Fruit fly (Drosophila melanogaster) whole organism, embryonic: ENCODE results near the gene E2f2.

Experiments used
- Aef1 ChIP-seq: fragments of 200-800 bp; sonication (Bioruptor generic); IDR thresholded peaks from 3 replicates; pipeline ENCODE4 v1.3.6; 2022; ENCODE audit warnings: missing biosample characterization, missing genetic modification characterization
- BEAF-32 ChIP-seq: fragments of 200-800 bp; sonication (Bioruptor generic); optimal IDR thresholded peaks from 3 replicates; lab custom pipeline; 2017; ENCODE audit warnings: missing biosample characterization, missing genetic modification characterization, mild to moderate bottlenecking, moderate library complexity, missing genetic modification reagents
- CG10147 ChIP-seq: fragments of 200-800 bp; sonication (Bioruptor generic); optimal IDR thresholded peaks from 2 replicates; lab custom pipeline; 2019; ENCODE audit warnings: missing biosample characterization, mild to moderate bottlenecking, missing genetic modification characterization, moderate library complexity
- CG10267 ChIP-seq: fragments of 200-800 bp; sonication (Bioruptor generic); optimal IDR thresholded peaks from 2 replicates; lab custom pipeline; 2018; ENCODE audit warnings: missing biosample characterization, mild to moderate bottlenecking, missing genetic modification characterization, moderate library complexity
- CG10959 ChIP-seq: fragments of 200-800 bp; sonication (Bioruptor generic); IDR thresholded peaks from 2 replicates; pipeline ENCODE4 v1.3.6; 2022; ENCODE audit warnings: missing biosample characterization, missing genetic modification characterization
- CG10979 ChIP-seq: fragments of 200-800 bp; sonication (Bioruptor generic); optimal IDR thresholded peaks from 2 replicates; lab custom pipeline; 2018; ENCODE audit warnings: missing biosample characterization, mild to moderate bottlenecking, missing genetic modification characterization, moderate library complexity
- CG11504 ChIP-seq: fragments of 200-800 bp; sonication (Bioruptor generic); optimal IDR thresholded peaks from 3 replicates; lab custom pipeline; 2019; ENCODE audit warnings: missing biosample characterization, mild to moderate bottlenecking, missing genetic modification characterization, moderate library complexity
- CG12071 ChIP-seq: fragments of 200-800 bp; sonication (Bioruptor generic); optimal IDR thresholded peaks from 3 replicates; lab custom pipeline; 2018; ENCODE audit warnings: missing biosample characterization, mild to moderate bottlenecking, missing genetic modification characterization
- CG12744 ChIP-seq: fragments of 200-800 bp; sonication (Bioruptor generic); optimal IDR thresholded peaks from 2 replicates; lab custom pipeline; 2016; ENCODE audit warnings: missing biosample characterization, missing genetic modification characterization
- CG14014 ChIP-seq: fragments of 200-800 bp; sonication (Bioruptor generic); IDR thresholded peaks from 2 replicates; pipeline ENCODE4 v1.3.6; 2022; ENCODE audit warnings: missing biosample characterization, missing genetic modification characterization
- CG1603 ChIP-seq: fragments of 200-800 bp; sonication (Bioruptor generic); optimal IDR thresholded peaks from 2 replicates; lab custom pipeline; 2019; ENCODE audit warnings: missing biosample characterization, mild to moderate bottlenecking, missing genetic modification characterization, moderate library complexity
- CG16779 ChIP-seq: fragments of 200-800 bp; sonication (Bioruptor generic); IDR thresholded peaks from 2 replicates; pipeline ENCODE4 v1.3.6; 2022; ENCODE audit warnings: missing biosample characterization, missing genetic modification characterization
- CG16813 ChIP-seq: fragments of 200-800 bp; sonication (Bioruptor generic); IDR thresholded peaks from 3 replicates; pipeline ENCODE4 v1.3.6; 2022; ENCODE audit warnings: missing biosample characterization, missing genetic modification characterization; ENCODE audit not compliant: partially characterized antibody
- CG16863 ChIP-seq: fragments of 200-800 bp; sonication (Bioruptor generic); optimal IDR thresholded peaks from 3 replicates; lab custom pipeline; 2016; ENCODE audit warnings: missing biosample characterization, missing genetic modification characterization
- CG18476 ChIP-seq: fragments of 200-800 bp; sonication (Bioruptor generic); optimal IDR thresholded peaks from 2 replicates; lab custom pipeline; 2016; ENCODE audit warnings: missing biosample characterization, mild to moderate bottlenecking, missing genetic modification characterization
- CG30020 ChIP-seq: fragments of 200-800 bp; optimal IDR thresholded peaks from 2 replicates; lab custom pipeline; 2019; ENCODE audit warnings: missing biosample characterization, mild to moderate bottlenecking, missing genetic modification characterization, moderate library complexity
- CG30403 ChIP-seq: fragments of 200-800 bp; sonication (Bioruptor generic); optimal IDR thresholded peaks from 3 replicates; lab custom pipeline; 2016; ENCODE audit warnings: missing biosample characterization, missing genetic modification characterization
- CG32772 ChIP-seq: fragments of 200-800 bp; sonication (Bioruptor generic); IDR thresholded peaks from 2 replicates; pipeline ENCODE4 v1.3.6; 2022; ENCODE audit warnings: missing biosample characterization, missing genetic modification characterization
- CG3726 ChIP-seq: fragments of 200-800 bp; sonication (Bioruptor generic); IDR thresholded peaks from 3 replicates; pipeline ENCODE4, ENCODE4 v1.3.6; 2022; ENCODE audit warnings: missing biosample characterization, missing genetic modification characterization
- CG3838 ChIP-seq: fragments of 200-800 bp; sonication (Bioruptor generic); optimal IDR thresholded peaks from 3 replicates; lab custom pipeline; 2016; ENCODE audit warnings: missing biosample characterization, missing genetic modification characterization
- CG7745 ChIP-seq: fragments of 200-800 bp; sonication (Bioruptor generic); optimal IDR thresholded peaks from 2 replicates; lab custom pipeline; 2018; ENCODE audit warnings: missing biosample characterization, mild to moderate bottlenecking, missing genetic modification characterization, moderate library complexity
- CG8765 ChIP-seq: fragments of 200-800 bp; sonication (Bioruptor generic); IDR thresholded peaks from 2 replicates; pipeline ENCODE4 v1.3.6; 2022; ENCODE audit warnings: missing biosample characterization, missing genetic modification characterization
- CG8924 ChIP-seq: fragments of 200-800 bp; optimal IDR thresholded peaks from 3 replicates; lab custom pipeline; 2019; ENCODE audit warnings: missing biosample characterization, mild to moderate bottlenecking, missing genetic modification characterization, moderate library complexity
- CG9215 ChIP-seq: fragments of 200-800 bp; sonication (Bioruptor generic); IDR thresholded peaks from 2 replicates; pipeline ENCODE4 v1.3.6; 2022; ENCODE audit warnings: missing biosample characterization, missing genetic modification characterization
- Camta ChIP-seq: fragments of 200-800 bp; sonication (Bioruptor generic); optimal IDR thresholded peaks from 2 replicates; lab custom pipeline; 2016; ENCODE audit warnings: missing biosample characterization, missing genetic modification characterization
- Doc3 ChIP-seq: fragments of 200-800 bp; sonication (Bioruptor generic); IDR thresholded peaks from 3 replicates; pipeline ENCODE4 v1.3.6; 2022; ENCODE audit warnings: missing biosample characterization, missing genetic modification characterization; ENCODE audit not compliant: partially characterized antibody
- E2f1 ChIP-seq: fragments of 200-800 bp; sonication (Bioruptor generic); IDR thresholded peaks from 2 replicates; pipeline ENCODE4 v1.3.6; 2022; ENCODE audit warnings: missing biosample characterization, missing genetic modification characterization
- Hmr ChIP-seq: fragments of 200-800 bp; sonication (Bioruptor generic); optimal IDR thresholded peaks from 3 replicates; lab custom pipeline; 2017; ENCODE audit warnings: mild to moderate bottlenecking, missing biosample characterization, missing genetic modification reagents, missing genetic modification characterization
- Hr39 ChIP-seq: fragments of >200 bp; optimal IDR thresholded peaks from 2 replicates; lab custom pipeline; 2017
- MBD-R2 ChIP-seq: fragments of 200-800 bp; sonication (Bioruptor generic); IDR thresholded peaks from 2 replicates; pipeline ENCODE4 v1.3.6; 2022; ENCODE audit warnings: missing biosample characterization, missing genetic modification characterization
- MESR4 ChIP-seq: fragments of 200-800 bp; sonication (Bioruptor generic); optimal IDR thresholded peaks from 2 replicates; lab custom pipeline; 2018; ENCODE audit warnings: missing biosample characterization, mild to moderate bottlenecking, missing genetic modification characterization, moderate library complexity
- Nf-YB ChIP-seq: fragments of 200-800 bp; sonication (Bioruptor generic); optimal IDR thresholded peaks from 3 replicates; lab custom pipeline; 2019; ENCODE audit warnings: missing biosample characterization, mild to moderate bottlenecking, missing genetic modification characterization, moderate library complexity
- Oli ChIP-seq: fragments of 200-800 bp; sonication (Bioruptor generic); optimal IDR thresholded peaks from 2 replicates; lab custom pipeline; 2018; ENCODE audit warnings: missing biosample characterization, mild to moderate bottlenecking, missing genetic modification characterization, moderate library complexity
- Pdp1 ChIP-seq, 2 experiments: fragments of 200-800 bp; sonication (Bioruptor generic); optimal IDR thresholded peaks; 3 replicates each; lab custom pipeline; 2016; ENCODE audit warnings: missing biosample characterization in 2 of 2, missing genetic modification characterization in 2 of 2, mild to moderate bottlenecking in 1 of 2, moderate library complexity in 1 of 2
- TFAM ChIP-seq: fragments of 200-800 bp; sonication (Bioruptor generic); optimal IDR thresholded peaks from 2 replicates; lab custom pipeline; 2017; ENCODE audit warnings: missing biosample characterization, missing genetic modification characterization, inconsistent platforms
- Xbp1 ChIP-seq: fragments of 200-800 bp; sonication (Bioruptor generic); optimal IDR thresholded peaks from 3 replicates; lab custom pipeline; 2016; ENCODE audit warnings: missing biosample characterization, mild to moderate bottlenecking, missing genetic modification characterization
- al ChIP-seq: fragments of 200-800 bp; sonication (Bioruptor generic); IDR thresholded peaks from 2 replicates; pipeline ENCODE4 v1.3.6; 2022; ENCODE audit warnings: missing biosample characterization, missing genetic modification characterization
- bigmax ChIP-seq: fragments of 200-800 bp; sonication (Bioruptor generic); optimal IDR thresholded peaks from 2 replicates; lab custom pipeline; 2018; ENCODE audit warnings: missing biosample characterization, mild to moderate bottlenecking, missing genetic modification characterization
- cas ChIP-seq: fragments of 200-800 bp; sonication (Bioruptor generic); IDR thresholded peaks from 2 replicates; pipeline ENCODE4 v1.3.6; 2022; ENCODE audit warnings: missing biosample characterization, missing genetic modification characterization
- dimm ChIP-seq: fragments of 200-800 bp; sonication (Bioruptor generic); IDR thresholded peaks from 2 replicates; pipeline ENCODE4 v1.3.6; 2022; ENCODE audit warnings: missing biosample characterization, missing genetic modification characterization
- gt ChIP-seq: fragments of 200-800 bp; sonication (Bioruptor generic); IDR thresholded peaks from 2 replicates; pipeline ENCODE4 v1.3.6; 2022; ENCODE audit warnings: missing biosample characterization, missing genetic modification characterization
- ham ChIP-seq: fragments of 200-800 bp; sonication (Bioruptor generic); IDR thresholded peaks from 2 replicates; pipeline ENCODE4 v1.3.6; 2022; ENCODE audit warnings: missing biosample characterization, missing genetic modification characterization
- lola ChIP-seq, 3 experiments: fragments of >200 bp in 2 of 3; fragments of 200-800 bp in 1 of 3; sonication (Bioruptor generic) in 1 of 3; optimal IDR thresholded peaks; 2 replicates each; lab custom pipeline; 2017 to 2019; ENCODE audit warnings: missing biosample characterization in 3 of 3, missing genetic modification characterization in 3 of 3, mild to moderate bottlenecking in 1 of 3, moderate library complexity in 1 of 3
- mam ChIP-seq: fragments of 200-800 bp; sonication (Bioruptor generic); optimal IDR thresholded peaks from 3 replicates; lab custom pipeline; 2016; ENCODE audit warnings: missing biosample characterization, missing genetic modification characterization
- otp ChIP-seq: fragments of 200-800 bp; sonication (Bioruptor generic); IDR thresholded peaks from 3 replicates; pipeline ENCODE4, ENCODE4 v1.3.6; 2022; ENCODE audit warnings: missing biosample characterization, missing genetic modification characterization
- pan ChIP-seq, 4 experiments: fragments of >200 bp in 3 of 4; fragments of 200-800 bp in 1 of 4; sonication (Bioruptor generic) in 1 of 4; optimal IDR thresholded peaks in 3 of 4; IDR thresholded peaks in 1 of 4; 2 replicates each; pipeline versions ENCODE4 v1.3.6 to Lab custom; 2017 to 2022; ENCODE audit warnings: missing biosample characterization in 2 of 4, missing genetic modification characterization in 2 of 4, mixed read lengths in 1 of 4
- pita ChIP-seq: fragments of 200-800 bp; sonication (Bioruptor generic); optimal IDR thresholded peaks from 2 replicates; lab custom pipeline; 2017; ENCODE audit warnings: missing biosample characterization, mild to moderate bottlenecking, missing genetic modification characterization
- pros ChIP-seq: fragments of 200-800 bp; sonication (Bioruptor generic); optimal IDR thresholded peaks from 3 replicates; lab custom pipeline; 2019; ENCODE audit warnings: missing biosample characterization, mild to moderate bottlenecking, missing genetic modification characterization, moderate library complexity
- psq ChIP-seq: fragments of 200-800 bp; sonication (Bioruptor generic); optimal IDR thresholded peaks from 2 replicates; lab custom pipeline; 2017; ENCODE audit warnings: missing biosample characterization, missing genetic modification characterization
- twi ChIP-seq: fragments of 200-800 bp; optimal IDR thresholded peaks from 2 replicates; lab custom pipeline; 2019; ENCODE audit warnings: missing biosample characterization, mild to moderate bottlenecking, missing genetic modification characterization, moderate library complexity
- wor ChIP-seq: fragments of 200-800 bp; sonication (Bioruptor generic); IDR thresholded peaks from 2 replicates; pipeline ENCODE4 v1.3.6; 2022; ENCODE audit warnings: missing biosample characterization, missing genetic modification characterization

E2f2 gene

dm6 chr2L:21104326-21104725 lies 52.2 kb downstream of the E2f2 start, which contains the start of the genes CG46307 and Nhe2 (continued):
- no peak for TF ChIP-seq MBD-R2
- no peak for TF ChIP-seq gt (GFP tag; lab: Robert Waterston, UW)
- no peak for TF ChIP-seq TFAM (GFP tag; lab: Kevin White, UChicago)
- no peak for TF ChIP-seq CG8765
- TF ChIP-seq twi (tag; lab: Kevin White, UChicago), result no peak
- TF ChIP-seq Doc3 (GFP tag; lab: Robert Waterston, UW), result no peak
- TF ChIP-seq CG9215 (GFP tag; lab: Robert Waterston, UW), result no peak
- TF ChIP-seq CG16863, result no peak
- no peak for TF ChIP-seq E2f1 (GFP tag; lab: Robert Waterston, UW)
- TF ChIP-seq dimm (GFP tag; lab: Robert Waterston, UW), result no peak
- TF ChIP-seq bigmax (GFP tag; lab: Kevin White, UChicago), result no peak
- no peak for TF ChIP-seq CG30403
- no peak for TF ChIP-seq Nf-YB (GFP tag; lab: Kevin White, UChicago)
- no peak for TF ChIP-seq CG10979 (tag; lab: Kevin White, UChicago)
- no peak for TF ChIP-seq CG30020 (tag; lab: Kevin White, UChicago)
- no peak for TF ChIP-seq al (GFP tag; lab: Robert Waterston, UW)
- peak; percentile 59 for TF ChIP-seq pros (GFP tag; lab: Kevin White, UChicago)
- no peak for TF ChIP-seq mam (GFP tag; lab: Kevin White, UChicago)
- no peak for TF ChIP-seq CG10147 (GFP tag; lab: Kevin White, UChicago)
- no peak for TF ChIP-seq Aef1 (GFP tag; lab: Robert Waterston, UW)
- TF ChIP-seq cas (GFP tag; lab: Robert Waterston, UW), result no peak
- TF ChIP-seq Hmr (GFP tag; lab: Kevin White, UChicago), result peak; percentile 25
- no peak for TF ChIP-seq otp (GFP tag; lab: Robert Waterston, UW)
- no peak for TF ChIP-seq CG11504 (tag; lab: Kevin White, UChicago)
- peak; percentile 21 for TF ChIP-seq BEAF-32 (GFP tag; lab: Kevin White, UChicago)
- TF ChIP-seq ham (GFP tag; lab: Robert Waterston, UW), result no peak
- no peak for TF ChIP-seq Pdp1 (GFP tag; optimal IDR thresholded peaks at IDR 0.05; lab: Kevin White, UChicago)
- TF ChIP-seq CG16813 (GFP tag; lab: Robert Waterston, UW), result peak; percentile 47; the same call in 2 of the 3 replicates
- no peak for TF ChIP-seq Hr39 (lab: Kevin White, UChicago)
- TF ChIP-seq CG1603, result peak; percentile 35
- TF ChIP-seq pita, result no peak
- TF ChIP-seq psq (GFP tag; lab: Kevin White, UChicago), result no peak
- TF ChIP-seq CG32772, result no peak
- no peak for TF ChIP-seq pan (optimal IDR thresholded peaks at IDR 0.05; lab: Kevin White, UChicago)
- TF ChIP-seq pan (GFP tag; optimal IDR thresholded peaks at IDR 0.05 in 1 of 2, IDR thresholded peaks at IDR 0.05 in 1 of 2), result peak in 1 of 2 experiments; percentile 15
- peak; percentile 30 for TF ChIP-seq CG10267 (tag; lab: Kevin White, UChicago)
- TF ChIP-seq CG16779 (GFP tag; lab: Robert Waterston, UW), result no peak
- TF ChIP-seq CG7745 (tag; lab: Kevin White, UChicago), result no peak
- no peak for TF ChIP-seq CG14014
- TF ChIP-seq Xbp1 (GFP tag; lab: Kevin White, UChicago), result peak; percentile 4
- no peak for TF ChIP-seq CG3838
- no peak for TF ChIP-seq CG12744 (GFP tag; lab: Kevin White, UChicago)
- no peak for TF ChIP-seq CG12071 (GFP tag; lab: Kevin White, UChicago)
- no peak for TF ChIP-seq MESR4
- no peak for TF ChIP-seq Oli
- peak; percentile 11 for TF ChIP-seq CG8924 (tag; lab: Kevin White, UChicago)
- TF ChIP-seq wor (GFP tag; lab: Robert Waterston, UW), result no peak
- TF ChIP-seq lola (GFP tag; optimal IDR thresholded peaks at IDR 0.05; lab: Kevin White, UChicago), result no peak
- TF ChIP-seq CG3726 (GFP tag; lab: Robert Waterston, UW), result no peak
- TF ChIP-seq CG18476 (GFP tag; lab: Kevin White, UChicago), result no peak
- TF ChIP-seq Camta (GFP tag; lab: Kevin White, UChicago), result no peak
- no peak for TF ChIP-seq CG10959
